Worm (Caenorhabditis elegans): ENCODE data around the gene ZK154.5.

ZK154.5 gene

ce11 chrX:7782389-7782788 lies 5.3 kb downstream of the ZK154.5 start, which contains the start of gene ZK154.4:
ZK154.4 (minus strand) TSS chrX:7782415.
- TF ChIP-seq ceh-27 (GFP tag; optimal IDR thresholded peaks at IDR 0.05) (peak; percentile 28), hrde-1 (tag; optimal IDR thresholded peaks at IDR 0.05; ENCODE audit: borderline replicate concordance) (no peak), repo-1 (tag; optimal IDR thresholded peaks at IDR 0.05) (no peak), rec-8 (tag; optimal IDR thresholded peaks at IDR 0.05) (no peak), rpc-1 (optimal IDR thresholded peaks at IDR 0.05) (no peak), rpc-1 (tag; optimal IDR thresholded peaks at IDR 0.05) (no peak), mes-4 (tag; optimal IDR thresholded peaks at IDR 0.05) (no peak), madf-3 (GFP tag; IDR thresholded peaks at IDR 0.05) (no peak), sdz-38 (tag; optimal IDR thresholded peaks at IDR 0.05) (no peak), B0035.1 (tag; optimal IDR thresholded peaks at IDR 0.05) (no peak), pha-4 (tag; optimal IDR thresholded peaks at IDR 0.05) (no peak), Y56A3A.18 (GFP tag; IDR thresholded peaks at IDR 0.05) (no peak), ceh-100 (GFP tag; IDR thresholded peaks at IDR 0.05) (no peak), ZK185.1 (tag; optimal IDR thresholded peaks at IDR 0.05; ENCODE audit: poor library complexity, severe bottlenecking) (peak; percentile 23), nhr-90 (tag; optimal IDR thresholded peaks at IDR 0.05) (no peak), madf-6 (GFP tag; IDR thresholded peaks at IDR 0.05) (no peak), lin-35 (GFP tag; optimal IDR thresholded peaks at IDR 0.05) (peak in 1 of 3 experiments; percentile 35), attf-5 (GFP tag; optimal IDR thresholded peaks at IDR 0.05) (peak; percentile 27), fkh-3 (tag; optimal IDR thresholded peaks at IDR 0.05) (no peak), B0336.3 (GFP tag; IDR thresholded peaks at IDR 0.05) (0 out of 2 replicates have a peak, but pooled peaks have one; percentile 28), nhr-80 (tag; optimal IDR thresholded peaks at IDR 0.05) (peak; percentile 41), Y79H2A.3 (GFP tag; conservative IDR thresholded peaks at IDR 0.05) (no peak), athp-1 (tag; optimal IDR thresholded peaks at IDR 0.05) (no peak), dpl-1 (GFP tag; optimal IDR thresholded peaks at IDR 0.05) (no peak), chd-7 (tag; optimal IDR thresholded peaks at IDR 0.05) (no peak), F33H1.4 (GFP tag; IDR thresholded peaks at IDR 0.05) (no peak), dox-1 (GFP tag; IDR thresholded peaks at IDR 0.05) (peak; percentile 38; the same call in 1 of the 2 replicates), K11D2.4 (GFP tag; IDR thresholded peaks at IDR 0.05) (no peak), gei-17 (GFP tag; optimal IDR thresholded peaks at IDR 0.05) (no peak), ets-4 (GFP tag; optimal IDR thresholded peaks at IDR 0.05) (no peak), hmg-1.2 (GFP tag; IDR thresholded peaks at IDR 0.05) (peak; percentile 71), nfya-1 (tag; optimal IDR thresholded peaks at IDR 0.05; ENCODE audit: borderline replicate concordance, insufficient read depth) (no peak), Y67H2A.10 (GFP tag; conservative IDR thresholded peaks at IDR 0.05) (no peak), akir-1 (GFP tag; optimal IDR thresholded peaks at IDR 0.05) (no peak), F52B5.7 (tag; optimal IDR thresholded peaks at IDR 0.05) (no peak), ceh-79 (tag; optimal IDR thresholded peaks at IDR 0.05) (no peak), nfyb-1 (GFP tag; IDR thresholded peaks at IDR 0.05) (no peak), mcd-1 (GFP tag; IDR thresholded peaks at IDR 0.05) (no peak), T07F8.4 (tag; optimal IDR thresholded peaks at IDR 0.05) (no peak), ceh-91 (GFP tag; IDR thresholded peaks at IDR 0.05) (no peak), D2030.7 (GFP tag; IDR thresholded peaks at IDR 0.05) (no peak), him-1 (tag; optimal IDR thresholded peaks at IDR 0.05) (no peak), snpc-4 (GFP tag; optimal IDR thresholded peaks at IDR 0.05) (no peak), snpc-4 (tag; optimal IDR thresholded peaks at IDR 0.05) (no peak), C17E4.6 (GFP tag; IDR thresholded peaks at IDR 0.05) (no peak)

Data from whole organism, young adult.